Fruit fly (Drosophila melanogaster) whole organism, prepupa: ENCODE results near the gene lilli.

Experiments
- CG4318 ChIP-seq: fragments of 200-800 bp; sonication (Bioruptor generic); optimal IDR thresholded peaks from 3 replicates; lab custom pipeline; 2017; ENCODE audit warnings: missing biosample characterization, mild to moderate bottlenecking, missing genetic modification characterization
- CG6792 ChIP-seq: fragments of 200-800 bp; sonication (Bioruptor generic); optimal IDR thresholded peaks from 3 replicates; lab custom pipeline; 2016; ENCODE audit warnings: missing biosample characterization, missing genetic modification characterization
- Gug ChIP-seq: fragments of 200-800 bp; sonication (Bioruptor generic); IDR thresholded peaks from 2 replicates; pipeline ENCODE4 v1.3.6; 2022; ENCODE audit warnings: missing biosample characterization, missing genetic modification characterization
- Smox ChIP-seq: fragments of 200-800 bp; sonication (Bioruptor generic); optimal IDR thresholded peaks from 3 replicates; lab custom pipeline; 2016; ENCODE audit warnings: missing biosample characterization, missing genetic modification characterization
- cyc ChIP-seq: fragments of 200-800 bp; sonication (Bioruptor generic); optimal IDR thresholded peaks from 3 replicates; lab custom pipeline; 2016; ENCODE audit warnings: missing biosample characterization, missing genetic modification characterization
- dsx ChIP-seq: fragments of 200-800 bp; optimal IDR thresholded peaks from 3 replicates; lab custom pipeline; 2019; ENCODE audit warnings: missing biosample characterization, mild to moderate bottlenecking, missing genetic modification characterization, moderate library complexity; ENCODE audit not compliant: poor library complexity, severe bottlenecking
- eg ChIP-seq: fragments of 200-800 bp; sonication (Bioruptor generic); IDR thresholded peaks from 3 replicates; pipeline ENCODE4 v1.3.6; 2022; ENCODE audit warnings: missing biosample characterization, missing genetic modification characterization
- topi ChIP-seq: fragments of 200-800 bp; sonication (Bioruptor generic); optimal IDR thresholded peaks from 3 replicates; lab custom pipeline; 2016; ENCODE audit warnings: missing biosample characterization, missing genetic modification characterization

DNA sequence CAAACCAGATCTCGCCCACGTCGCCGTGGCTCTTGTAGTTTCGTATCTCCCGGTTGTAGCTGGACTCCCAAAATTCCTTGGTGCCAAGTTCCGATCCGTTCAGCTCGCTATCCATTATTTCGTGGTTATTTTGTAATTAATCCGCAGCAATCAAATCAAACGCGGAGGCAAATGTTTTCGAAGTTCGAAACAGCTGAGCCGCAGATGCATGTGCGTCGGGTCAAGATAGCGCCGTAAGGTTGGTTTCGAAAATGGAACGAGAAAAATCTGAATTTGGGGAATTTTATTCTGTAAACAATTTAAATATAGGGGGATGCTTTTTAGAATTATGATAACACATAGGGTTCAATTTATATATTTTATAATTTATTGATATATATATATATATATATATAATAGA lies 93.4 kb downstream of the lilli start, which contains the start of gene CG9643:
- no peak for TF ChIP-seq CG6792 (GFP tag; lab: Kevin White, UChicago)
- no peak for TF ChIP-seq eg (GFP tag; lab: Robert Waterston, UW)
- no peak for TF ChIP-seq cyc (GFP tag; lab: Kevin White, UChicago)
- no peak for TF ChIP-seq CG4318
- TF ChIP-seq Smox (GFP tag; lab: Kevin White, UChicago) = no peak
- TF ChIP-seq dsx (GFP tag; lab: Kevin White, UChicago) = no peak
- no peak for TF ChIP-seq topi (GFP tag; lab: Kevin White, UChicago)
- TF ChIP-seq Gug (GFP tag; lab: Robert Waterston, UW) = no peak
